Fruit fly (Drosophila melanogaster) S2 (cell line): ENCODE measurements around the gene mth.

Source experiments
- CG8478 ChIP-seq: fragments of >200 bp; optimal IDR thresholded peaks from 2 replicates; lab custom pipeline; 2018
- CTCF ChIP-seq, 2 experiments: fragments of >200 bp; optimal IDR thresholded peaks; 2 replicates each; lab custom pipeline; 2018

Gene mth

dm6 chr3L:346656-347640 is at the start of gene mth:
Gene mth, minus strand, starts transcription at chr3L:346957.
- TF ChIP-seq CG8478 (lab: Kevin White, UChicago) (no peak), CTCF (optimal IDR thresholded peaks at IDR 0.05; lab: Kevin White, UChicago) (peak in 1 of 2 experiments; percentile 5)

dm6 chr3L:395192-395591 is 48.4 kb upstream of the mth start:
- no peak for TF ChIP-seq CTCF (optimal IDR thresholded peaks at IDR 0.05; lab: Kevin White, UChicago)
- no peak for TF ChIP-seq CG8478 (lab: Kevin White, UChicago)

dm6 chr3L:392622-393159 is 45.9 kb upstream of the mth start, which contains the start of gene trh:
Gene trh, minus strand, starts transcription at chr3L:392633.
- TF ChIP-seq CG8478 (lab: Kevin White, UChicago), result no peak
- no peak for TF ChIP-seq CTCF (optimal IDR thresholded peaks at IDR 0.05; lab: Kevin White, UChicago)

- TF ChIP-seq CG8478 (lab: Kevin White, UChicago) (no peak), CTCF (optimal IDR thresholded peaks at IDR 0.05; lab: Kevin White, UChicago) (no peak)
These were observed 43.4 kb upstream of the mth start for dm6 chr3L:390194-390593.

dm6 chr3L:388094-388493 is 41.3 kb upstream of the mth start:
- TF ChIP-seq CG8478 (lab: Kevin White, UChicago) (no peak), CTCF (optimal IDR thresholded peaks at IDR 0.05; lab: Kevin White, UChicago) (no peak)

- TF ChIP-seq CTCF (optimal IDR thresholded peaks at IDR 0.05; lab: Kevin White, UChicago) (no peak), CG8478 (lab: Kevin White, UChicago) (no peak)
These were observed 38.3 kb upstream of the mth start for dm6 chr3L:385095-385494.

dm6 chr3L:380886-381546 is 34.3 kb upstream of the mth start:
- TF ChIP-seq CTCF (optimal IDR thresholded peaks at IDR 0.05; lab: Kevin White, UChicago), result no peak
- no peak for TF ChIP-seq CG8478 (lab: Kevin White, UChicago)

- no peak for TF ChIP-seq CG8478 (lab: Kevin White, UChicago)
- no peak for TF ChIP-seq CTCF (optimal IDR thresholded peaks at IDR 0.05; lab: Kevin White, UChicago)
These were observed 32.1 kb upstream of the mth start for dm6 chr3L:378906-379305.

dm6 chr3L:378072-378423 is 31.3 kb upstream of the mth start:
- TF ChIP-seq CTCF (optimal IDR thresholded peaks at IDR 0.05; lab: Kevin White, UChicago), result peak; percentile 42 to 77
- TF ChIP-seq CG8478 (lab: Kevin White, UChicago), result peak; percentile 86

- no peak for TF ChIP-seq CTCF (optimal IDR thresholded peaks at IDR 0.05; lab: Kevin White, UChicago)
- no peak for TF ChIP-seq CG8478 (lab: Kevin White, UChicago)
These were observed 30.7 kb upstream of the mth start for dm6 chr3L:377222-378071.

dm6 chr3L:375672-376071 is 28.9 kb upstream of the mth start:
- TF ChIP-seq CTCF (optimal IDR thresholded peaks at IDR 0.05; lab: Kevin White, UChicago) (no peak), CG8478 (lab: Kevin White, UChicago) (no peak)

dm6 chr3L:374582-374981 is 27.8 kb upstream of the mth start:
- TF ChIP-seq CG8478 (lab: Kevin White, UChicago) (no peak), CTCF (optimal IDR thresholded peaks at IDR 0.05; lab: Kevin White, UChicago) (no peak)

- TF ChIP-seq CTCF (optimal IDR thresholded peaks at IDR 0.05; lab: Kevin White, UChicago) (no peak), CG8478 (lab: Kevin White, UChicago) (no peak)
These were observed 24.5 kb upstream of the mth start for dm6 chr3L:371228-371627.

dm6 chr3L:366337-366736 is 19.6 kb upstream of the mth start, which contains the start of gene CG13884:
Gene CG13884, minus strand, starts transcription at chr3L:366437.
- TF ChIP-seq CTCF (optimal IDR thresholded peaks at IDR 0.05; lab: Kevin White, UChicago) (no peak), CG8478 (lab: Kevin White, UChicago) (no peak)
